Fruit fly (Drosophila melanogaster) whole organism, embryonic: ENCODE results near the gene CG18269.

Experiments used
- Atf-2 ChIP-seq: fragments of 200-800 bp; sonication (Bioruptor generic); optimal IDR thresholded peaks from 2 replicates; lab custom pipeline; 2016; ENCODE audit warnings: missing biosample characterization, missing genetic modification characterization
- Atf3 ChIP-seq: fragments of 200-800 bp; sonication (Bioruptor generic); optimal IDR thresholded peaks from 3 replicates; lab custom pipeline; 2016; ENCODE audit warnings: missing biosample characterization, missing genetic modification characterization
- Blimp-1 ChIP-seq: fragments of 200-800 bp; sonication (Bioruptor generic); optimal IDR thresholded peaks from 3 replicates; lab custom pipeline; 2018; ENCODE audit warnings: missing biosample characterization, missing genetic modification characterization, mild to moderate bottlenecking, moderate library complexity, missing genetic modification reagents
- CG10209 ChIP-seq: fragments of 200-800 bp; sonication (Bioruptor generic); optimal IDR thresholded peaks from 3 replicates; lab custom pipeline; 2017; ENCODE audit warnings: missing biosample characterization, mild to moderate bottlenecking, missing genetic modification characterization, missing genetic modification reagents
- CG1024 ChIP-seq: fragments of 200-800 bp; sonication (Bioruptor generic); IDR thresholded peaks from 2 replicates; pipeline ENCODE4 v1.3.6; 2022; ENCODE audit warnings: missing biosample characterization, missing genetic modification characterization
- CG10274 ChIP-seq: fragments of 200-800 bp; sonication (Bioruptor generic); optimal IDR thresholded peaks from 3 replicates; lab custom pipeline; 2017; ENCODE audit warnings: missing biosample characterization, mild to moderate bottlenecking, missing genetic modification characterization
- CG10543 ChIP-seq: fragments of 200-800 bp; sonication (Bioruptor generic); optimal IDR thresholded peaks from 3 replicates; lab custom pipeline; 2017; ENCODE audit warnings: missing biosample characterization, mild to moderate bottlenecking, missing genetic modification characterization, moderate library complexity
- CG12104 ChIP-seq: fragments of 200-800 bp; sonication (Bioruptor generic); optimal IDR thresholded peaks from 3 replicates; lab custom pipeline; 2016; ENCODE audit warnings: missing biosample characterization, missing genetic modification characterization
- CG12659 ChIP-seq: fragments of 200-800 bp; sonication (Bioruptor generic); optimal IDR thresholded peaks from 3 replicates; lab custom pipeline; 2017; ENCODE audit warnings: mild to moderate bottlenecking, missing biosample characterization, missing genetic modification reagents, missing genetic modification characterization
- CG12942 ChIP-seq: fragments of 200-800 bp; sonication (Bioruptor generic); optimal IDR thresholded peaks from 3 replicates; lab custom pipeline; 2016; ENCODE audit warnings: missing biosample characterization, missing genetic modification characterization
- CG15479 ChIP-seq: fragments of 200-800 bp; sonication (Bioruptor generic); optimal IDR thresholded peaks from 3 replicates; lab custom pipeline; 2019; ENCODE audit warnings: missing biosample characterization, mild to moderate bottlenecking, missing genetic modification characterization, moderate library complexity
- CG15601 ChIP-seq: fragments of 200-800 bp; sonication (Bioruptor generic); optimal IDR thresholded peaks from 3 replicates; lab custom pipeline; 2019; ENCODE audit warnings: missing biosample characterization, mild to moderate bottlenecking, missing genetic modification characterization, moderate library complexity
- CG17802 ChIP-seq: fragments of 200-800 bp; sonication (Bioruptor generic); optimal IDR thresholded peaks from 2 replicates; lab custom pipeline; 2018; ENCODE audit warnings: missing biosample characterization, mild to moderate bottlenecking, missing genetic modification characterization, moderate library complexity
- CG2120 ChIP-seq: fragments of 200-800 bp; sonication (Bioruptor generic); optimal IDR thresholded peaks from 3 replicates; lab custom pipeline; 2016; ENCODE audit warnings: missing biosample characterization, missing genetic modification characterization
- CG2129 ChIP-seq: fragments of 200-800 bp; sonication (Bioruptor generic); IDR thresholded peaks from 2 replicates; pipeline ENCODE4 v1.3.6; 2022; ENCODE audit warnings: missing biosample characterization, missing genetic modification characterization; ENCODE audit not compliant: partially characterized antibody
- CG2202 ChIP-seq: fragments of 200-800 bp; sonication (Bioruptor generic); optimal IDR thresholded peaks from 2 replicates; lab custom pipeline; 2018; ENCODE audit warnings: missing biosample characterization, mild to moderate bottlenecking, missing genetic modification characterization
- CG30020 ChIP-seq: fragments of 200-800 bp; optimal IDR thresholded peaks from 2 replicates; lab custom pipeline; 2019; ENCODE audit warnings: missing biosample characterization, mild to moderate bottlenecking, missing genetic modification characterization, moderate library complexity
- CG30403 ChIP-seq: fragments of 200-800 bp; sonication (Bioruptor generic); optimal IDR thresholded peaks from 3 replicates; lab custom pipeline; 2016; ENCODE audit warnings: missing biosample characterization, missing genetic modification characterization
- CG33213 ChIP-seq: fragments of 200-800 bp; sonication (Bioruptor generic); optimal IDR thresholded peaks from 3 replicates; lab custom pipeline; 2016; ENCODE audit warnings: missing biosample characterization, missing genetic modification characterization
- CG33557 ChIP-seq: fragments of 200-800 bp; sonication (Bioruptor generic); optimal IDR thresholded peaks from 2 replicates; lab custom pipeline; 2019; ENCODE audit warnings: missing biosample characterization, mild to moderate bottlenecking, missing genetic modification characterization, moderate library complexity
- CG3407 ChIP-seq: fragments of 200-800 bp; sonication (Bioruptor generic); optimal IDR thresholded peaks from 2 replicates; lab custom pipeline; 2018; ENCODE audit warnings: missing biosample characterization, mild to moderate bottlenecking, missing genetic modification characterization
- CG34224 ChIP-seq: fragments of 200-800 bp; sonication (Bioruptor generic); IDR thresholded peaks from 3 replicates; pipeline ENCODE4 v1.3.6; 2022; ENCODE audit warnings: missing biosample characterization, missing genetic modification characterization; ENCODE audit not compliant: partially characterized antibody
- CG3847 ChIP-seq: fragments of 200-800 bp; sonication (Bioruptor generic); IDR thresholded peaks from 2 replicates; pipeline ENCODE4 v1.3.6; 2022; ENCODE audit warnings: missing biosample characterization, missing genetic modification characterization
- CG4328 ChIP-seq: fragments of 200-800 bp; sonication (Bioruptor generic); optimal IDR thresholded peaks from 3 replicates; lab custom pipeline; 2017; ENCODE audit warnings: missing biosample characterization, missing genetic modification reagents, missing genetic modification characterization
- CG6272 ChIP-seq: fragments of 200-800 bp; sonication (Bioruptor generic); IDR thresholded peaks from 2 replicates; pipeline ENCODE4 v1.3.6; 2022; ENCODE audit warnings: missing biosample characterization, missing genetic modification characterization
- CG7745 ChIP-seq: fragments of 200-800 bp; sonication (Bioruptor generic); optimal IDR thresholded peaks from 2 replicates; lab custom pipeline; 2018; ENCODE audit warnings: missing biosample characterization, mild to moderate bottlenecking, missing genetic modification characterization, moderate library complexity
- CG7963 ChIP-seq: fragments of 200-800 bp; sonication (Bioruptor generic); IDR thresholded peaks from 3 replicates; pipeline ENCODE4 v1.3.6; 2022; ENCODE audit warnings: missing biosample characterization, missing genetic modification characterization; ENCODE audit not compliant: partially characterized antibody
- CG9727 ChIP-seq: fragments of 200-800 bp; sonication (Bioruptor generic); optimal IDR thresholded peaks from 3 replicates; lab custom pipeline; 2017; ENCODE audit warnings: missing biosample characterization, mild to moderate bottlenecking, missing genetic modification characterization
- CoRest ChIP-seq: fragments of 200-800 bp; sonication (Bioruptor generic); optimal IDR thresholded peaks from 3 replicates; lab custom pipeline; 2018; ENCODE audit warnings: missing biosample characterization, mild to moderate bottlenecking, missing genetic modification characterization, moderate library complexity
- Drgx ChIP-seq: fragments of 200-800 bp; sonication (Bioruptor generic); IDR thresholded peaks from 2 replicates; pipeline ENCODE4 v1.3.6; 2022; ENCODE audit warnings: missing biosample characterization, missing genetic modification characterization
- Ets97D ChIP-seq: fragments of 200-800 bp; sonication (Bioruptor generic); optimal IDR thresholded peaks from 3 replicates; lab custom pipeline; 2016; ENCODE audit warnings: missing biosample characterization, missing genetic modification characterization
- Max ChIP-seq: fragments of 200-800 bp; sonication (Bioruptor generic); optimal IDR thresholded peaks from 2 replicates; lab custom pipeline; 2016; ENCODE audit warnings: missing biosample characterization, mild to moderate bottlenecking, missing genetic modification characterization
- Med ChIP-seq: fragments of 200-800 bp; sonication (Bioruptor generic); peaks from one replicate; lab custom pipeline; 2016; ENCODE audit warnings: missing biosample characterization, missing genetic modification characterization, mild to moderate bottlenecking, inconsistent platforms, moderate library complexity
- NC2β ChIP-seq: fragments of 200-800 bp; sonication (Bioruptor generic); optimal IDR thresholded peaks from 2 replicates; lab custom pipeline; 2016; ENCODE audit warnings: missing biosample characterization, missing genetic modification characterization
- Pdp1 ChIP-seq, 2 experiments: fragments of 200-800 bp; sonication (Bioruptor generic); optimal IDR thresholded peaks; 3 replicates each; lab custom pipeline; 2016; ENCODE audit warnings: missing biosample characterization in 2 of 2, missing genetic modification characterization in 2 of 2, mild to moderate bottlenecking in 1 of 2, moderate library complexity in 1 of 2
- Rfx ChIP-seq: fragments of 200-800 bp; sonication (Bioruptor generic); IDR thresholded peaks from 2 replicates; pipeline ENCODE4 v1.3.6; 2022; ENCODE audit warnings: missing biosample characterization, missing genetic modification characterization
- ash1 ChIP-seq: fragments of 200-800 bp; sonication (Bioruptor generic); optimal IDR thresholded peaks from 2 replicates; lab custom pipeline; 2018; ENCODE audit warnings: missing biosample characterization, mild to moderate bottlenecking, missing genetic modification characterization
- gcm2 ChIP-seq: fragments of 200-800 bp; sonication (Bioruptor generic); optimal IDR thresholded peaks from 2 replicates; lab custom pipeline; 2016; ENCODE audit warnings: missing biosample characterization, missing genetic modification characterization
- hth ChIP-seq: fragments of >200 bp; optimal IDR thresholded peaks from 2 replicates; lab custom pipeline; 2017; ENCODE audit warnings: inconsistent platforms
- lbe ChIP-seq: fragments of 200-800 bp; sonication (Bioruptor generic); optimal IDR thresholded peaks from 2 replicates; lab custom pipeline; 2016; ENCODE audit warnings: missing biosample characterization, mild to moderate bottlenecking, missing genetic modification characterization
- nom ChIP-seq: fragments of 200-800 bp; sonication (Bioruptor generic); optimal IDR thresholded peaks from 2 replicates; lab custom pipeline; 2017; ENCODE audit warnings: missing biosample characterization, missing genetic modification characterization, mild to moderate bottlenecking, moderate library complexity, missing genetic modification reagents
- pum ChIP-seq: fragments of 200-800 bp; sonication (Bioruptor generic); optimal IDR thresholded peaks from 2 replicates; lab custom pipeline; 2016; ENCODE audit warnings: missing biosample characterization, missing genetic modification characterization
- sc ChIP-seq, 3 experiments: fragments of >200 bp in 2 of 3; fragments of 200-800 bp in 1 of 3; sonication (Bioruptor generic) in 1 of 3; optimal IDR thresholded peaks; 2 replicates in 2 of 3; 3 replicates in 1 of 3; lab custom pipeline; 2017; ENCODE audit warnings: mild to moderate bottlenecking in 1 of 3, missing biosample characterization in 1 of 3, missing genetic modification characterization in 1 of 3, missing genetic modification reagents in 1 of 3
- so ChIP-seq: fragments of 200-800 bp; sonication (Bioruptor generic); IDR thresholded peaks from 3 replicates; pipeline ENCODE4 v1.3.6; 2022; ENCODE audit warnings: missing biosample characterization, missing genetic modification characterization
- tgo ChIP-seq: fragments of 200-800 bp; sonication (Bioruptor generic); IDR thresholded peaks from 3 replicates; pipeline ENCODE4 v1.3.6; 2022; ENCODE audit warnings: missing biosample characterization, missing genetic modification characterization
- usp ChIP-seq: fragments of >200 bp; optimal IDR thresholded peaks from 2 replicates; lab custom pipeline; 2017; ENCODE audit warnings: missing biosample characterization, missing genetic modification characterization
- wek ChIP-seq: fragments of 200-800 bp; sonication (Bioruptor generic); optimal IDR thresholded peaks from 3 replicates; lab custom pipeline; 2018; ENCODE audit warnings: missing biosample characterization, mild to moderate bottlenecking, missing genetic modification characterization, moderate library complexity
- zen2 ChIP-seq: fragments of 200-800 bp; sonication (Bioruptor generic); IDR thresholded peaks from 3 replicates; pipeline ENCODE4 v1.3.6; 2022; ENCODE audit warnings: missing biosample characterization, missing genetic modification characterization; ENCODE audit not compliant: partially characterized antibody

The CG18269 gene

dm6 chr2L:5523848-5524473, 27.7 kb upstream of the CG18269 start, which contains the start of the genes Vps52 and Elp4 (continued):
- no peak for TF ChIP-seq CG7745
- TF ChIP-seq NC2β (GFP tag; lab: Kevin White, UChicago): peak; percentile 34
- TF ChIP-seq CG7963 (GFP tag; lab: Robert Waterston, UW): peak; percentile 71
- TF ChIP-seq Ets97D (GFP tag; lab: Kevin White, UChicago): peak; percentile 45
- peak; percentile 52 to 68 for TF ChIP-seq Pdp1 (GFP tag; optimal IDR thresholded peaks at IDR 0.05; lab: Kevin White, UChicago)
- peak; percentile 57; the same call in 1 of the 2 replicates for TF ChIP-seq Drgx (GFP tag; lab: Robert Waterston, UW)
- peak; percentile 85 for TF ChIP-seq CG9727 (GFP tag; lab: Kevin White, UChicago)
- TF ChIP-seq CG6272 (GFP tag; lab: Robert Waterston, UW): 0 out of 2 replicates have a peak, but pooled peaks have one; percentile 20
- peak; percentile 67 for TF ChIP-seq CG33557
- no peak for TF ChIP-seq gcm2 (GFP tag; lab: Kevin White, UChicago)
- TF ChIP-seq CG2202: no peak
- TF ChIP-seq CG10543 (GFP tag; lab: Kevin White, UChicago): peak; percentile 63
- TF ChIP-seq CG33213: peak; percentile 16
- TF ChIP-seq ash1 (GFP tag; lab: Kevin White, UChicago): no peak
- peak; percentile 89 for TF ChIP-seq CG12104 (GFP tag; lab: Kevin White, UChicago)
- TF ChIP-seq CoRest (tag; lab: Kevin White, UChicago): peak; percentile 92
- peak; percentile 82 for TF ChIP-seq CG30020 (tag; lab: Kevin White, UChicago)
- TF ChIP-seq CG17802: peak; percentile 41
- TF ChIP-seq CG2129 (GFP tag; lab: Robert Waterston, UW): peak; percentile 63
- TF ChIP-seq Max: peak; percentile 48
- TF ChIP-seq pum: peak; percentile 36
- TF ChIP-seq CG15601 (tag; lab: Kevin White, UChicago): peak; percentile 69
- TF ChIP-seq Blimp-1 (GFP tag; lab: Kevin White, UChicago): peak; percentile 75
- peak; percentile 21 for TF ChIP-seq nom (GFP tag; lab: Kevin White, UChicago)
- no peak for TF ChIP-seq hth
- no peak for TF ChIP-seq lbe (GFP tag; lab: Kevin White, UChicago)
- TF ChIP-seq CG34224: peak; percentile 68
- TF ChIP-seq CG2120 (GFP tag; lab: Kevin White, UChicago): peak; percentile 84
- peak; percentile 79 for TF ChIP-seq tgo (GFP tag; lab: Robert Waterston, UW)
- TF ChIP-seq usp: no peak
- TF ChIP-seq Rfx (GFP tag; lab: Robert Waterston, UW): peak; percentile 76; the same call in 1 of the 2 replicates
- no peak for TF ChIP-seq CG15479 (GFP tag; lab: Kevin White, UChicago)
- peak; percentile 64; the same call in 2 of the 3 replicates for TF ChIP-seq zen2 (GFP tag; lab: Robert Waterston, UW)
- peak; percentile 71 for TF ChIP-seq CG10209 (GFP tag; lab: Kevin White, UChicago)
- TF ChIP-seq so (GFP tag; lab: Robert Waterston, UW): peak; percentile 64; the same call in 1 of the 3 replicates
- no peak for TF ChIP-seq CG3407 (GFP tag; lab: Kevin White, UChicago)
- TF ChIP-seq CG12659 (GFP tag; lab: Kevin White, UChicago): peak; percentile 89
- peak; percentile 76 for TF ChIP-seq CG4328 (GFP tag; lab: Kevin White, UChicago)
- peak; percentile 73 for TF ChIP-seq CG3847 (GFP tag; lab: Robert Waterston, UW)
- peak; percentile 29 for TF ChIP-seq Atf3 (GFP tag; lab: Kevin White, UChicago)
- TF ChIP-seq CG30403 (GFP tag; lab: Kevin White, UChicago): peak; percentile 91
- TF ChIP-seq CG1024 (GFP tag; lab: Robert Waterston, UW): peak; percentile 41; the same call in 1 of the 2 replicates
- peak; percentile 69 for TF ChIP-seq wek
- peak; percentile 71 for TF ChIP-seq CG12942
- TF ChIP-seq CG10274 (GFP tag; lab: Kevin White, UChicago): peak; percentile 12
- TF ChIP-seq sc (optimal IDR thresholded peaks at IDR 0.05; lab: Kevin White, UChicago): no peak
- TF ChIP-seq sc (GFP tag; optimal IDR thresholded peaks at IDR 0.05; lab: Kevin White, UChicago): peak; percentile 60
- TF ChIP-seq Med (GFP tag; lab: Kevin White, UChicago): peak; percentile 86
- peak; percentile 29 for TF ChIP-seq Atf-2 (GFP tag; lab: Kevin White, UChicago)
